Worm (Caenorhabditis elegans): Measurements from ENCODE around the gene ccar-1.

- no peak for TF ChIP-seq mep-1 (tag; optimal IDR thresholded peaks at IDR 0.05)
- no peak for TF ChIP-seq mls-2 (tag; optimal IDR thresholded peaks at IDR 0.05)
- TF ChIP-seq snpc-4 (tag; optimal IDR thresholded peaks at IDR 0.05) = no peak
- no peak for TF ChIP-seq nhr-2 (tag; optimal IDR thresholded peaks at IDR 0.05)
- TF ChIP-seq ces-1 (GFP tag; optimal IDR thresholded peaks at IDR 0.05) = no peak
- TF ChIP-seq nhr-76 (tag; optimal IDR thresholded peaks at IDR 0.05) = no peak
- TF ChIP-seq lin-13 (tag; optimal IDR thresholded peaks at IDR 0.05) = no peak
- TF ChIP-seq pha-4 (tag; optimal IDR thresholded peaks at IDR 0.05) = no peak
- TF ChIP-seq elt-1 (tag; optimal IDR thresholded peaks at IDR 0.05; ENCODE audit: borderline replicate concordance, insufficient read depth) = no peak
- no peak for TF ChIP-seq ceh-83 (GFP tag; optimal IDR thresholded peaks at IDR 0.05)
- TF ChIP-seq lsy-2 (tag; optimal IDR thresholded peaks at IDR 0.05) = no peak
- TF ChIP-seq unc-62 (GFP tag; optimal IDR thresholded peaks at IDR 0.05) = no peak
Observed at ce11 chrIV:14034571-14034954, 36.8 kb upstream of the ccar-1 start.

Measured in whole organism, mixed stage, embryonic.